Fruit fly (Drosophila melanogaster): Measurements from ENCODE around the gene CG9396.

CG9396 gene

dm6 chr3R:9600558-9600959 lies 29.1 kb upstream of the CG9396 start (continued):
- TF ChIP-seq CG6683 (GFP tag; optimal IDR thresholded peaks at IDR 0.05) = peak; percentile 26
- peak; percentile 54 for TF ChIP-seq CG18619 (GFP tag; optimal IDR thresholded peaks at IDR 0.05)
- no peak for TF ChIP-seq CG31365 (tag; optimal IDR thresholded peaks at IDR 0.05)
- no peak for TF ChIP-seq Bteb2 (GFP tag; optimal IDR thresholded peaks at IDR 0.05)
- TF ChIP-seq Lim3 (GFP tag; IDR thresholded peaks at IDR 0.05) = no peak
- no peak for TF ChIP-seq CG11247 (GFP tag; IDR thresholded peaks at IDR 0.05)
- no peak for TF ChIP-seq CG11695 (GFP tag; IDR thresholded peaks at IDR 0.05)
- TF ChIP-seq phol (tag; optimal IDR thresholded peaks at IDR 0.05) = peak; percentile 29
- no peak for TF ChIP-seq gfzf (GFP tag; optimal IDR thresholded peaks at IDR 0.05)
- TF ChIP-seq Xbp1 (GFP tag; optimal IDR thresholded peaks at IDR 0.05) = no peak

dm6 chr3R:9598099-9598498 lies 26.7 kb upstream of the CG9396 start:
- no peak for TF ChIP-seq CG1647 (GFP tag; optimal IDR thresholded peaks at IDR 0.05)
- no peak for TF ChIP-seq CG6791 (GFP tag; IDR thresholded peaks at IDR 0.05; ENCODE audit: partially characterized antibody)
- TF ChIP-seq CG17361 (GFP tag; IDR thresholded peaks at IDR 0.05) = 0 out of 3 replicates have a peak, but pooled peaks have one; percentile 43
- no peak for TF ChIP-seq D19B (GFP tag; optimal IDR thresholded peaks at IDR 0.05)
- no peak for TF ChIP-seq ro (GFP tag; IDR thresholded peaks at IDR 0.05)
- peak; percentile 65 for TF ChIP-seq CG31441 (GFP tag; IDR thresholded peaks at IDR 0.05)
- TF ChIP-seq CG2199 (GFP tag; IDR thresholded peaks at IDR 0.05) = no peak
- TF ChIP-seq CG32772 (GFP tag; IDR thresholded peaks at IDR 0.05) = 0 out of 2 replicates have a peak, but pooled peaks have one; percentile 19
- TF ChIP-seq gro (GFP tag; optimal IDR thresholded peaks at IDR 0.05) = no peak
- TF ChIP-seq cg (GFP tag; optimal IDR thresholded peaks at IDR 0.05) = no peak
- TF ChIP-seq CG2875 (GFP tag; optimal IDR thresholded peaks at IDR 0.05) = peak; percentile 54
- no peak for TF ChIP-seq CG11247 (GFP tag; IDR thresholded peaks at IDR 0.05)
- no peak for TF ChIP-seq Stat92E (GFP tag; optimal IDR thresholded peaks at IDR 0.05)
- TF ChIP-seq odd (GFP tag; optimal IDR thresholded peaks at IDR 0.05) = no peak
- peak; percentile 75 for TF ChIP-seq phol (tag; optimal IDR thresholded peaks at IDR 0.05)
- TF ChIP-seq B-H1 (GFP tag; IDR thresholded peaks at IDR 0.05) = no peak
- TF ChIP-seq Mad (GFP tag; optimal IDR thresholded peaks at IDR 0.05) = peak; percentile 18
- TF ChIP-seq wdn (GFP tag; IDR thresholded peaks at IDR 0.05) = no peak
- TF ChIP-seq dm (GFP tag; optimal IDR thresholded peaks at IDR 0.05) = no peak
- no peak for TF ChIP-seq Six4 (GFP tag; optimal IDR thresholded peaks at IDR 0.05)
- TF ChIP-seq Doc2 (GFP tag; IDR thresholded peaks at IDR 0.05) = no peak
- TF ChIP-seq CG10274 (GFP tag; optimal IDR thresholded peaks at IDR 0.05) = no peak
- peak; percentile 50 for TF ChIP-seq nerfin-1 (tag; optimal IDR thresholded peaks at IDR 0.05)
- TF ChIP-seq CG15479 (GFP tag; optimal IDR thresholded peaks at IDR 0.05) = no peak
- no peak for TF ChIP-seq mam (GFP tag; optimal IDR thresholded peaks at IDR 0.05)
- TF ChIP-seq Asciz (GFP tag; optimal IDR thresholded peaks at IDR 0.05) = peak; percentile 53
- TF ChIP-seq Usf (GFP tag; optimal IDR thresholded peaks at IDR 0.05) = no peak
- no peak for TF ChIP-seq bigmax (GFP tag; optimal IDR thresholded peaks at IDR 0.05)
- no peak for TF ChIP-seq chinmo (GFP tag; IDR thresholded peaks at IDR 0.05; ENCODE audit: partially characterized antibody)
- TF ChIP-seq CG6854 (GFP tag; optimal IDR thresholded peaks at IDR 0.05) = no peak
- no peak for TF ChIP-seq CG7357 (GFP tag; IDR thresholded peaks at IDR 0.05)
- TF ChIP-seq CG14965 (GFP tag; optimal IDR thresholded peaks at IDR 0.05; ENCODE audit: borderline replicate concordance) = no peak
- no peak for TF ChIP-seq bbx (GFP tag; IDR thresholded peaks at IDR 0.05; ENCODE audit: partially characterized antibody)
- TF ChIP-seq maf-S (GFP tag; optimal IDR thresholded peaks at IDR 0.05) = peak; percentile 9
- peak; percentile 66 for TF ChIP-seq CG8388 (GFP tag; optimal IDR thresholded peaks at IDR 0.05)
- no peak for TF ChIP-seq Dek (tag; optimal IDR thresholded peaks at IDR 0.05)
- no peak for TF ChIP-seq HLH54F (GFP tag; optimal IDR thresholded peaks at IDR 0.05)
- no peak for TF ChIP-seq CG10321 (GFP tag; IDR thresholded peaks at IDR 0.05)
- TF ChIP-seq CG2678 (tag; optimal IDR thresholded peaks at IDR 0.05) = peak; percentile 54
- TF ChIP-seq ranshi (GFP tag; IDR thresholded peaks at IDR 0.05) = 0 out of 2 replicates have a peak, but pooled peaks have one; percentile 11
- TF ChIP-seq CG13287 (GFP tag; IDR thresholded peaks at IDR 0.05; ENCODE audit: partially characterized antibody) = no peak

Data from whole organism, embryonic.